Fruit fly (Drosophila melanogaster) Kc167 (cell line): ENCODE results near the gene CG5808.

Experiments used
- Myc ChIP-seq: fragments of >200 bp; optimal IDR thresholded peaks from 2 replicates; lab custom pipeline; 2017; ENCODE audit warnings: missing external identifiers
- insv ChIP-seq: fragments of >200 bp; optimal IDR thresholded peaks from 3 replicates; lab custom pipeline; 2018; ENCODE audit warnings: missing external identifiers
- psq ChIP-seq: fragments of >200 bp; optimal IDR thresholded peaks from 2 replicates; lab custom pipeline; 2017; ENCODE audit warnings: missing external identifiers

DNA sequence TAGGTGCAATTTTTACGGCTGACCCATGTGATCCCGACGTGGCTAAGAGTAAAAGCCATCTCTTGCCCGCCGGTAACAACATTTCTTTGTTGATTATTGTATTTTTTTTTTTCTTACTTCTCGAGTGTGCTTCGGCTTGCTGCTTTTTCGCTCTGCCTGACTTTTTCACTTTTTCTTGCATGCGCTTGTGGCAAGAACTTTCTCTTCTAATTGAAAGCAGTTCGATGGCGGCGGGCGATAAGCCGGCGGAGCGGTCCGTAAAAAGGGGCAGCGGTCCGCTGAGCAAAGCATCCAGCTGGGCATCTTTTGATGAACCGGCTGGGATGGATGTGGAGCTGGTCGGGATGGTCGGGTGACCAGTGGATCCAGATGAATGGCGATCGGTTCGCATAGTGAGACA lies 43.8 kb downstream of the CG5808 start:
- no peak for TF ChIP-seq Myc (lab: Kevin White, UChicago)
- no peak for TF ChIP-seq psq
- TF ChIP-seq insv (lab: Kevin White, UChicago) = no peak
